Worm (Caenorhabditis elegans): ENCODE data around the gene B0280.17.

- TF ChIP-seq nfya-1 (tag; optimal IDR thresholded peaks at IDR 0.05) (no peak), pha-4 (tag; optimal IDR thresholded peaks at IDR 0.05) (no peak), ceh-2 (tag; optimal IDR thresholded peaks at IDR 0.05) (no peak), pqm-1 (tag; optimal IDR thresholded peaks at IDR 0.05) (no peak), ceh-30 (tag; optimal IDR thresholded peaks at IDR 0.05) (no peak), unc-42 (tag; optimal IDR thresholded peaks at IDR 0.05) (peak; percentile 59), hlh-13 (GFP tag; optimal IDR thresholded peaks at IDR 0.05) (no peak), unc-55 (GFP tag; optimal IDR thresholded peaks at IDR 0.05) (no peak)
These were observed 8.8 kb upstream of the B0280.17 start, which contains the start of gene glr-2 for ce11 chrIII:7144749-7145148.
